Fruit fly (Drosophila melanogaster): ENCODE data around the gene CG10405.

The CG10405 gene

DNA sequence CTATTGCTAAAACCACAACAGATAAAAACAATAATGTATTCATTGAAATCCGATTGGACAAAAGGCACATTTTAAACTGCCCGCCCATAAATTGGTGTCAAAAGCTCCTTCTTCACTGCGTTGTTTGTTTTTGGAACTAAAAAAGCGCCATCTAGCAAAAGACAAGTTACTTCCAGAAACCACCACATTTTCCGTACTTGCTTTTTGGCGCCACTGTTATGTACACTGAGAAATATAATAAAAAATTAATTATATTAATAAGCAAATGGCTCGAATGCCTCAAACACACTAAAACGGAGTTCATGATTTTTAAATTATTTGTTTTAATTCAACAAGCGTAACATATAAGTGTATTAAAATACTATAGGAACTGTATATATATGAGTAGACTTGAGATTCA, 43.1 kb downstream of the CG10405 start (continued):
- TF ChIP-seq CG8281 (tag; optimal IDR thresholded peaks at IDR 0.05) (peak; percentile 50), CG42726 (GFP tag; IDR thresholded peaks at IDR 0.05; ENCODE audit: partially characterized antibody) (peak; percentile 83), Sin3A (optimal IDR thresholded peaks at IDR 0.05) (no peak), Opbp (GFP tag; IDR thresholded peaks at IDR 0.05; ENCODE audit: partially characterized antibody) (peak; percentile 52; the same call in 1 of the 3 replicates), CG31441 (GFP tag; IDR thresholded peaks at IDR 0.05) (peak; percentile 89), Sox102F (GFP tag; optimal IDR thresholded peaks at IDR 0.05) (peak; percentile 92), Atf-2 (GFP tag; optimal IDR thresholded peaks at IDR 0.05) (peak; percentile 62), CG15479 (GFP tag; optimal IDR thresholded peaks at IDR 0.05) (no peak), D19B (GFP tag; optimal IDR thresholded peaks at IDR 0.05) (peak; percentile 62), vnd (GFP tag; IDR thresholded peaks at IDR 0.05; ENCODE audit: partially characterized antibody) (no peak), B-H1 (GFP tag; IDR thresholded peaks at IDR 0.05) (peak; percentile 80), HLH54F (GFP tag; optimal IDR thresholded peaks at IDR 0.05) (peak; percentile 53), unpg (GFP tag; optimal IDR thresholded peaks at IDR 0.05) (peak; percentile 91), CG1529 (GFP tag; optimal IDR thresholded peaks at IDR 0.05) (peak; percentile 58), BEAF-32 (GFP tag; optimal IDR thresholded peaks at IDR 0.05) (peak; percentile 5), ems (GFP tag; optimal IDR thresholded peaks at IDR 0.05) (peak; percentile 49), CG9727 (GFP tag; optimal IDR thresholded peaks at IDR 0.05) (peak; percentile 84), Antp (GFP tag; optimal IDR thresholded peaks at IDR 0.05) (peak; percentile 74), CG32532 (GFP tag; IDR thresholded peaks at IDR 0.05) (peak; percentile 96), CG10959 (GFP tag; IDR thresholded peaks at IDR 0.05) (peak; percentile 77), jigr1 (GFP tag; IDR thresholded peaks at IDR 0.05) (no peak), CG17912 (GFP tag; optimal IDR thresholded peaks at IDR 0.05) (peak; percentile 66), CG12236 (GFP tag; optimal IDR thresholded peaks at IDR 0.05) (peak; percentile 9), Dp (GFP tag; optimal IDR thresholded peaks at IDR 0.05) (peak; percentile 95), unc-4 (GFP tag; IDR thresholded peaks at IDR 0.05; ENCODE audit: partially characterized antibody) (no peak), CG17829 (tag; optimal IDR thresholded peaks at IDR 0.05) (peak; percentile 89), CG12219 (GFP tag; optimal IDR thresholded peaks at IDR 0.05) (peak; percentile 65), sens (GFP tag) (peak; percentile 88), cato (GFP tag; optimal IDR thresholded peaks at IDR 0.05; ENCODE audit: borderline replicate concordance) (peak; percentile 68), insv (GFP tag; optimal IDR thresholded peaks at IDR 0.05) (peak in 1 of 2 experiments; percentile 70), mirr (GFP tag; optimal IDR thresholded peaks at IDR 0.05) (no peak), CG13287 (GFP tag; IDR thresholded peaks at IDR 0.05; ENCODE audit: partially characterized antibody) (no peak), Spps (tag; optimal IDR thresholded peaks at IDR 0.05) (peak; percentile 79), CG43689 (GFP tag; IDR thresholded peaks at IDR 0.05) (peak; percentile 42; the same call in 1 of the 2 replicates), slou (GFP tag; optimal IDR thresholded peaks at IDR 0.05) (peak; percentile 47), gro (GFP tag; optimal IDR thresholded peaks at IDR 0.05) (no peak), CG11085 (GFP tag; IDR thresholded peaks at IDR 0.05) (peak; percentile 83), hth (optimal IDR thresholded peaks at IDR 0.05) (no peak), nerfin-1 (tag; optimal IDR thresholded peaks at IDR 0.05) (peak; percentile 63), danr (GFP tag; IDR thresholded peaks at IDR 0.05) (peak; percentile 75), CG14965 (GFP tag; optimal IDR thresholded peaks at IDR 0.05; ENCODE audit: borderline replicate concordance) (no peak), slbo (GFP tag; IDR thresholded peaks at IDR 0.05) (peak; percentile 93), CG17802 (tag; optimal IDR thresholded peaks at IDR 0.05) (peak; percentile 69), CkIIα-i1 (GFP tag; IDR thresholded peaks at IDR 0.05) (0 out of 2 replicates have a peak, but pooled peaks have one; percentile 14), tup (GFP tag; optimal IDR thresholded peaks at IDR 0.05) (peak; percentile 55), az2 (GFP tag; optimal IDR thresholded peaks at IDR 0.05) (peak; percentile 88), HLH4C (GFP tag; IDR thresholded peaks at IDR 0.05; ENCODE audit: partially characterized antibody) (no peak), maf-S (GFP tag; optimal IDR thresholded peaks at IDR 0.05) (peak; percentile 61), CG7786 (GFP tag; optimal IDR thresholded peaks at IDR 0.05) (peak; percentile 36), HLH3B (GFP tag; IDR thresholded peaks at IDR 0.05) (peak; percentile 87), Bdp1 (GFP tag; optimal IDR thresholded peaks at IDR 0.05) (peak; percentile 56)
